Worm (Caenorhabditis elegans): Measurements from ENCODE around the gene srt-23.
"Not testable (repeated sequence)": the region's sequence is repeated elsewhere in the genome, so short reads cannot be mapped to it uniquely, and the experiment has no call there.

Gene srt-23

DNA sequence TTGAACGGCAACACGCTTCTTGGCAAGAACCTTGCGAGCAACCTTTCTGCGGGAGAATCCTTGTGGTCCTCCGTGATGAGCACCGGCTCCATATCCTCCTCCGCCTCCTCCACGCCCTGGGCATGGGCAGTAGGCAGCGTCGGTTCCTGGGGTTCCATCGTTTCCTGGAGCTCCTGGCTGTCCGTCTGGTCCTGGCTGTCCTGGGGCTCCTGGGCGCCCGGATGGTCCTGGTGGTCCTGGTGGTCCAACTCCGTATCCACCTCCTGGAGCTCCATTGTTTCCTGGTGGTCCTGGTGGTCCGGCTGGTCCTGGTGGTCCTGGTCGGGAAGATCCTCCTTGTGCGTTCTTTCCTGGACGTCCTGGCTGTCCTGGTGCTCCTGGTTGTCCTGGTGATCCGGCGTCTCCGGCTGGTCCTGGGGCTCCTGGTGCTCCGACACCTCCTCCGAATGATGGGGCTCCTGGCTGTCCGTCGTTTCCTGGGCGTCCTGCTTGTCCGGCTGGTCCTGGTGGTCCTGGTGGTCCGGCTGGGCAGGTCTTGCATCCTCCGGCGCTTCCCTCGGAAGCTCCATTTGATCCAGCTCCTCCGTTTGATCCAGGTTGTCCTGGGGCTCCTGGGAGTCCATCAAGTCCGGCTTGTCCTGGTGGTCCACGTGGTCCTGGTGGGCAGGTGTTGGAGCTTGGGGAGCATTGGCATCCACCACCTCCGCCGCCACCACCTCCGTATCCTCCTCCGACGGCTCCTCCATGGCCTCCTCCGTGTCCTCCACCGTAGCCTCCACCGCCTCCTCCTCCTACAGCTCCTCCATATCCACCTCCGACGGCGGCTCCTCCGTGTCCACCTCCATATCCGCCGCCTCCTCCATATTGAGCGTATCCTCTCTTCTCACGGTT, 6.2 kb downstream of the srt-23 start:
- no peak for TF ChIP-seq egl-5 (tag; optimal IDR thresholded peaks at IDR 0.05)
- no peak for TF ChIP-seq elt-2 (tag; optimal IDR thresholded peaks at IDR 0.05)
- TF ChIP-seq fkh-10 (GFP tag; optimal IDR thresholded peaks at IDR 0.05): no peak
- TF ChIP-seq pha-4 (tag; optimal IDR thresholded peaks at IDR 0.05): no peak
- TF ChIP-seq nhr-43 (tag; optimal IDR thresholded peaks at IDR 0.05; ENCODE audit: poor library complexity, severe bottlenecking): no peak
- TF ChIP-seq snpc-4 (tag; optimal IDR thresholded peaks at IDR 0.05): no peak
- no peak for TF ChIP-seq aly-2 (tag; optimal IDR thresholded peaks at IDR 0.05)
- TF ChIP-seq ZK546.5 (tag; optimal IDR thresholded peaks at IDR 0.05): no peak
- no peak for TF ChIP-seq nfya-1 (tag; optimal IDR thresholded peaks at IDR 0.05; ENCODE audit: insufficient read depth)

DNA sequence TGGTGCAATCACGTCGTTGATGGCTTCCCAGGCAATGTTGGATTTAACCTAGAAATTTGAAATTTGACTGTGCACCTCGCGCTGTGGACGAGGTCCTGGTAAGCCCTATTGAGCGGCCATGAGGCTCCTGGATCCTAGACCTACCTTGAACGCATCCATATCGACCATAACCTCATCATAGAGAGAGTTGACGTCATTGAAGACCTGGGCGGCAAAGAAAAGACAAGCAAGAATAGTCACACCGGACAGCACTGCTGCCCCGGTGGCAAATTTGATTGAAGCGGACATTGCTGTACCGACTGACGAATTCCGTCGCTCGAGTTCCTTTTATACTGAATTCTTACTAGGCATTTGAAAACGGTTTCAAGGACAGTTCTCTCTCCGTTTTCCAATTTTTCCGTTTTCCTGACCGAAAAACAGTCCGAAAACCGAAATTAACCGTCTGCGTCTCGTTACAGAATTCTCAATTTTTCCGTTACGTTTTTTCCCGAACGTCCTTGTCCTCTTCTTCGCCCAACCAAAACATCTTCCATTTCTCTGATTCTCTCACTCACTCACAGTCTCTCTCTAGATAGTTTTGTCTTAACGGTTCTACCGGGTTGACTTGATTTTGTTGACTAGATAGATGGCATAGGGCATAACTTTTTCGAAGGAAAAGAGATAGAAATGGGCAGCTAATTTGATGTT, 7.0 kb downstream of the srt-23 start, which contains the start of gene col-103:
Gene col-103, minus strand, starts transcription at position 302 of the 687 bp plus-strand sequence.
- TF ChIP-seq nhr-237 (tag; optimal IDR thresholded peaks at IDR 0.05) (no peak), unc-39 (tag; optimal IDR thresholded peaks at IDR 0.05) (no peak), elt-1 (tag; optimal IDR thresholded peaks at IDR 0.05) (no peak), unc-62 (GFP tag; optimal IDR thresholded peaks at IDR 0.05) (peak; percentile 14), nhr-67 (tag; optimal IDR thresholded peaks at IDR 0.05) (no peak), elt-3 (tag; optimal IDR thresholded peaks at IDR 0.05) (no peak), pha-4 (tag; optimal IDR thresholded peaks at IDR 0.05) (no peak), fkh-10 (GFP tag; optimal IDR thresholded peaks at IDR 0.05) (no peak), aly-2 (tag; optimal IDR thresholded peaks at IDR 0.05) (no peak), ceh-16 (tag; optimal IDR thresholded peaks at IDR 0.05) (no peak), fkh-2 (tag; optimal IDR thresholded peaks at IDR 0.05) (no peak), ceh-9 (tag; optimal IDR thresholded peaks at IDR 0.05) (no peak), egl-5 (tag; optimal IDR thresholded peaks at IDR 0.05) (no peak), lsy-12 (tag; optimal IDR thresholded peaks at IDR 0.05) (no peak), ama-1 (optimal IDR thresholded peaks at IDR 0.05) (peak; percentile 88), pqm-1 (tag; optimal IDR thresholded peaks at IDR 0.05) (no peak), mdl-1 (tag; optimal IDR thresholded peaks at IDR 0.05) (no peak), nhr-23 (tag; optimal IDR thresholded peaks at IDR 0.05) (peak; percentile 23)

DNA sequence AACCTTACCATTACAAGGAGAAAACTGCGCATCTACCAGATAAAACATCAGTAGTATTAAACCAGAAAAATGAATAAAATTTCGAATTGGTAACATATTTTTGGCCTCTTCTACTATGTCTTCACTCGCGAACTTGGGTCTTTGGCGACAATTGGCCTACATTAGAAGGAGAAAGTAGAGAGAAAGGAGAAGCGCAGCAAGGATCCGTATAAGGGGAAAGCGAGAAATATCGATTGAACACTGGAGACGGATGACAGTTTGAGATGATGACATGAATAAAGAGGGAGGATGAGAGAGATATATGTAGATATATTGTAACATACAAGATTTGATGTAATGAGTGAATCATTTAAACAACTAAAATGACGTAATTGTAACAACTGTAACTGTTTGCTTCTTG, 11.8 kb downstream of the srt-23 start, which contains the start of gene F56B3.2:
Gene F56B3.2, minus strand, starts transcription at position 273 of the 400 bp plus-strand sequence.
- TF ChIP-seq unc-39 (tag; optimal IDR thresholded peaks at IDR 0.05) (no peak), nhr-23 (tag; optimal IDR thresholded peaks at IDR 0.05) (peak; percentile 50), ceh-28 (tag; optimal IDR thresholded peaks at IDR 0.05) (peak; percentile 43), fkh-10 (GFP tag; optimal IDR thresholded peaks at IDR 0.05) (no peak), ztf-11 (tag; optimal IDR thresholded peaks at IDR 0.05) (no peak), hmg-11 (tag; optimal IDR thresholded peaks at IDR 0.05) (peak; percentile 12), zag-1 (tag; optimal IDR thresholded peaks at IDR 0.05) (no peak)

DNA sequence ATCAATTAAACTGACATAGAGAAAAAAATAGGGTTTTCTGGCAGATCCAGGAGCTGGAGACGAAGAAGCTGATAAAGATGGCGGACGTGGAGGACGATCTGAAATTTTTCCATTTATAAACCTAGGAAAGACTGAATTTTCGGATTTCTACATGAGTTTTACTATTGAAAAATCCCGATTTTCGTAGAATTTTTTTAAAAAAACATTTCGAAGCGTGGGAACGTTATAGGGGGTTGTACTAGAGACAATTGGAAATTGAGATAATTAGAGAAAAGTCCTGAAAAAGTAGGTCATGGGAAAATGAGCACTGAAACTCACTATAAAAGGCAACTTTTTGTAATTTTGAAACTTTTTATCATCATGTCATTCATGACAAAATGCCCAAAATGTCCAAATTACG, 14.5 kb downstream of the srt-23 start, which contains the start of gene F56B3.9:
Gene F56B3.9, plus strand, starts transcription at position 301 of the 400 bp plus-strand sequence.
- not testable (repeated sequence) for TF ChIP-seq nhr-67, lin-15B, skn-1 (tag; optimal IDR thresholded peaks at IDR 0.05)

DNA sequence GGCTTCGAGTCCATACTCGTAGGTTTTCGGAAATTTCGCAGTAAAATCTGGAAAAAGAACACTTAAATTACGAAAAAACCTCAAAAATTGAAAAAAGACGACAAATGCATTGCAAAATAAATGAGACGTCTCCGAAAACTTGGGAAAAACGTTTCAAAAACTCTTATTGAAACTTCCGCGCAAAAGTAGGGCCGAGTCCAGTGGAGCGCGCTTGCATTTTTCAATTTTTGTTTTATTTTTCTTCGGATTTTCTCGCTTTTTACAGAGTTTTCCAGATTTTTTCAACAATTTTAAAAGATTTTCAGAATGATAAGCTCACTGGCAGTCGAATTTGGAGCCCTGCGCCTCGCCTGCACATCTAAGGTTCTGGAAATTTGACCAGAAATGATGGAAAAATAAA, 16.4 kb downstream of the srt-23 start, which contains the start of gene mrpl-2:
Gene mrpl-2, plus strand, starts transcription at position 307 of the 400 bp plus-strand sequence.
- no peak for TF ChIP-seq ceh-9 (tag; optimal IDR thresholded peaks at IDR 0.05)
- TF ChIP-seq R02D3.7 (tag; optimal IDR thresholded peaks at IDR 0.05): no peak
- TF ChIP-seq lin-15B (tag; optimal IDR thresholded peaks at IDR 0.05): peak; percentile 58
- TF ChIP-seq snpc-4 (tag; optimal IDR thresholded peaks at IDR 0.05): no peak
- TF ChIP-seq lsy-12 (tag; optimal IDR thresholded peaks at IDR 0.05): no peak
- no peak for TF ChIP-seq skn-1 (tag; optimal IDR thresholded peaks at IDR 0.05)
- TF ChIP-seq jun-1 (tag; optimal IDR thresholded peaks at IDR 0.05): no peak
